Worm (Caenorhabditis elegans) whole organism, L4 larva: ENCODE data around the gene str-196.

Experiments used
- ceh-28 ChIP-seq: fragments of 150-350 bp; optimal IDR thresholded peaks from 2 replicates; lab custom pipeline; 2014; ENCODE audit warnings: missing biosample characterization, missing genetic modification reagents, missing genetic modification characterization
- gei-8 ChIP-seq: fragments of 200-800 bp; sonication (Bioruptor generic); optimal IDR thresholded peaks from 2 replicates; lab custom pipeline; 2018; ENCODE audit warnings: mild to moderate bottlenecking, missing genetic modification characterization, missing compliant biosample characterization
- jun-1 ChIP-seq: fragments of 150-350 bp; optimal IDR thresholded peaks from 2 replicates; lab custom pipeline; 2014; ENCODE audit warnings: missing biosample characterization, missing genetic modification reagents, missing genetic modification characterization
- lin-13 ChIP-seq: fragments of 150-350 bp; optimal IDR thresholded peaks from 2 replicates; lab custom pipeline; 2014; ENCODE audit warnings: missing biosample characterization, missing genetic modification reagents, missing genetic modification characterization
- lsy-2 ChIP-seq, 2 experiments: fragments of 150-350 bp in 1 of 2; sonication (generic microtip) in 1 of 2; optimal IDR thresholded peaks; 2 replicates each; lab custom pipeline; 2014 to 2017; ENCODE audit warnings: missing biosample characterization in 2 of 2, missing genetic modification characterization in 2 of 2
- nhr-76 ChIP-seq: fragments of 150-350 bp; optimal IDR thresholded peaks from 2 replicates; lab custom pipeline; 2014; ENCODE audit warnings: missing biosample characterization, missing genetic modification characterization
- skn-1 ChIP-seq: fragments of 150-350 bp; optimal IDR thresholded peaks from 2 replicates; lab custom pipeline; 2014; ENCODE audit warnings: missing biosample characterization, missing genetic modification characterization

DNA sequence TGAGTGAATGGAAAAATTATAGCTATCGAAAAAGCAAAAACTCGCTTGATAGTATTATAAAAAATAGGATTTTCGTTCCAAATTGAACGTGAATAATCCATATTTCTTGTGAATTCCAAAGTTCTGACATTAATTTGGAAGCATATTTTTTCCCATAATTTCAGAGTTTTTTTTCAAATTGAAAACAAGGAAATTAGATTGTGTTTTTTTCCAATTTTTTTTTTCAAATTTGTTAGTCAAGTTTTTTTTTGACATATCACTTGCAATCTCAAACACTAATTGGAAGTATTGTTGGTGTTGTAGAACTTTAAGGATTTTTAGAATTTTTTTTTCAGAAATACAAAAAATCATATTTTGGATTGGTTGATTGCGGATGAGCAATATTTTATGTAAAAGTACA lies 45.0 kb upstream of the str-196 start, which contains the start of gene srh-34:
- TF ChIP-seq lin-13 (GFP tag; lab: Kevin White, UChicago) (no peak), lsy-2 (tag; optimal IDR thresholded peaks at IDR 0.05; lab: Kevin White, UChicago) (no peak), gei-8 (GFP tag; lab: Kevin White, UChicago) (no peak), skn-1 (tag; lab: Kevin White, UChicago) (no peak), ceh-28 (tag; lab: Kevin White, UChicago) (no peak), nhr-76 (tag; lab: Kevin White, UChicago) (no peak), jun-1 (no peak)
